Worm (Caenorhabditis elegans) whole organism, early embryonic: ENCODE results near the gene ser-7.

Experiments used
- aly-1 ChIP-seq: sonication (generic microtip); optimal IDR thresholded peaks from 2 replicates; lab custom pipeline; 2016; ENCODE audit warnings: missing genetic modification characterization, missing compliant biosample characterization
- ama-1 ChIP-seq: fragments of 150-350 bp; optimal IDR thresholded peaks from 2 replicates; lab custom pipeline; 2014
- ceh-13 ChIP-seq: fragments of 200-800 bp; sonication (Bioruptor generic); optimal IDR thresholded peaks from 2 replicates; lab custom pipeline; 2018; ENCODE audit warnings: mild to moderate bottlenecking, missing genetic modification characterization, missing compliant biosample characterization
- flt-1 ChIP-seq: fragments of 200-800 bp; sonication (Bioruptor generic); IDR thresholded peaks from 2 replicates; pipeline ENCODE4 v1.3.6; 2022; ENCODE audit warnings: missing genetic modification characterization, missing compliant biosample characterization
- hmg-4 ChIP-seq: fragments of 200-800 bp; sonication (Bioruptor generic); optimal IDR thresholded peaks from 2 replicates; lab custom pipeline; 2018; ENCODE audit warnings: mild to moderate bottlenecking, missing genetic modification characterization, missing compliant biosample characterization
- hnd-1 ChIP-seq: sonication (generic microtip); optimal IDR thresholded peaks from 2 replicates; lab custom pipeline; 2016; ENCODE audit warnings: missing genetic modification characterization, missing compliant biosample characterization
- sea-1 ChIP-seq: fragments of 200-800 bp; sonication (Bioruptor generic); conservative IDR thresholded peaks from 2 replicates; pipeline ENCODE4 v1.3.6; 2022; ENCODE audit warnings: missing genetic modification characterization, missing compliant biosample characterization
- tbx-11 ChIP-seq: fragments of 200-800 bp; sonication (Bioruptor generic); IDR thresholded peaks from 2 replicates; pipeline ENCODE4 v1.3.6; 2022; ENCODE audit warnings: missing genetic modification characterization, missing compliant biosample characterization

DNA sequence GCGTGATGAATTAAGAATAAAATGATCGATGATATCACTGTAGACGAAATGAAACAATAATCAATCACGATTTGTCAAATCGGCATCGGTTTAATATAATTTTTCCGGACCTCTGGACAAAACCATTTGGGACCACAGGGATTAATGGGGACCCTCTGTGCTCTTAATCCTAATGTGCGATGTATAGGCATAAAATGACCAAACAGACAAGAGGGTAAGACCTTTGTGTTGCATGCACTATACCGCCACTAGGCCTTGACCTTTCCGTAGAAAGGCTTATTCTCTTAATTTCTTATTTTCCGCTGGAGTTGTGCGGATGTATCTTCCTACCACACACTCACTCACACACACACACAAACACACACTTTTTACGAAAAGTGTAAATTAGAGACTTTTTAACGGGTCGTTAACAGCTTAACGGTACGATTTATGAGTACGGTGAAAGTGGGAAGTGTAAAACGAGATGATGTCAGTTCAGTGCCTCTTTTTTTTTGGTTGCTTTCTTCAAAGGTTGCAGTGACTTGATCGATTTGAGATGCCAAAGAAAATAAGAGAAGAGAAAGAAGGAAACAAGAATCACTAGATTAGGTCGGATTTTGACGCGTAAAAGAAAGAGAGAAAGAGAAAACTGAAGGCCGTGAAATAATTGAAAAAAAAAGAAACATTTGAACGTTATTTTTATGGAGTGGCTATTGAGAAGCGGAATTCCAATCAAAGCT is 31.6 kb downstream of the ser-7 start:
- TF ChIP-seq ama-1 (lab: Kevin White, UChicago) (no peak), hmg-4 (GFP tag; lab: Kevin White, UChicago) (no peak), ceh-13 (GFP tag; lab: Kevin White, UChicago) (no peak), flt-1 (GFP tag; lab: Robert Waterston, UW) (no peak), aly-1 (tag; lab: Kevin White, UChicago) (no peak), sea-1 (GFP tag; lab: Robert Waterston, UW) (no peak), tbx-11 (no peak), hnd-1 (tag; lab: Kevin White, UChicago) (no peak)
